Worm (Caenorhabditis elegans): ENCODE data around the gene srh-68.

- peak; percentile 64 for TF ChIP-seq aha-1 (tag)
- no peak for TF ChIP-seq dmd-9 (GFP tag; IDR thresholded peaks at IDR 0.05)
- TF ChIP-seq ztf-11 (tag; optimal IDR thresholded peaks at IDR 0.05) = no peak
- TF ChIP-seq egl-27 (tag; optimal IDR thresholded peaks at IDR 0.05) = no peak
- no peak for TF ChIP-seq dpl-1 (GFP tag; optimal IDR thresholded peaks at IDR 0.05)
- no peak for TF ChIP-seq nhr-76 (tag; optimal IDR thresholded peaks at IDR 0.05)
- no peak for TF ChIP-seq lin-15B (tag; optimal IDR thresholded peaks at IDR 0.05)
- TF ChIP-seq nhr-77 (tag; optimal IDR thresholded peaks at IDR 0.05) = no peak
- TF ChIP-seq hif-1 (tag; optimal IDR thresholded peaks at IDR 0.05) = no peak
- TF ChIP-seq nhr-111 (GFP tag; optimal IDR thresholded peaks at IDR 0.05) = no peak
- TF ChIP-seq pha-4 (GFP tag; IDR thresholded peaks at IDR 0.05) = no peak
- TF ChIP-seq pha-4 (tag; optimal IDR thresholded peaks at IDR 0.05) = no peak
- TF ChIP-seq nhr-6 (tag; optimal IDR thresholded peaks at IDR 0.05) = no peak
- TF ChIP-seq zfp-2 (tag; optimal IDR thresholded peaks at IDR 0.05) = no peak
Measured at ce11 chrII:12506511-12506910, 627 bp upstream of the srh-68 start.
